Worm (Caenorhabditis elegans): ENCODE results near the gene srsx-14.

Gene srsx-14

ce11 chrIV:5630156-5630555 lies 3.2 kb upstream of the srsx-14 start, which contains the start of gene srd-12:
srd-12 (minus strand) TSS chrIV:5630256.
- TF ChIP-seq nhr-25 (tag; optimal IDR thresholded peaks at IDR 0.05) (no peak), skn-1 (tag; optimal IDR thresholded peaks at IDR 0.05) (no peak)

ce11 chrIV:5623718-5624117 lies 3.2 kb downstream of the srsx-14 start, which contains the start of gene srsx-15:
srsx-15 (minus strand) TSS chrIV:5623818.
- TF ChIP-seq ztf-11 (tag; optimal IDR thresholded peaks at IDR 0.05) (no peak), jun-1 (tag; optimal IDR thresholded peaks at IDR 0.05) (no peak), lsy-12 (tag; optimal IDR thresholded peaks at IDR 0.05) (no peak), nhr-237 (tag; optimal IDR thresholded peaks at IDR 0.05) (no peak), eor-1 (tag; optimal IDR thresholded peaks at IDR 0.05) (no peak), ceh-9 (tag; optimal IDR thresholded peaks at IDR 0.05) (no peak)

ce11 chrIV:5619643-5620042 lies 7.3 kb downstream of the srsx-14 start, which contains the start of gene srsx-16:
srsx-16 (minus strand) TSS chrIV:5619743.
- no peak for TF ChIP-seq ceh-16 (tag; optimal IDR thresholded peaks at IDR 0.05)
- TF ChIP-seq ceh-9 (tag; optimal IDR thresholded peaks at IDR 0.05) = no peak
- TF ChIP-seq elt-1 (tag; optimal IDR thresholded peaks at IDR 0.05) = no peak
- no peak for TF ChIP-seq ztf-4 (tag; optimal IDR thresholded peaks at IDR 0.05)
- no peak for TF ChIP-seq lin-39 (tag; optimal IDR thresholded peaks at IDR 0.05)
- TF ChIP-seq nhr-28 (tag; optimal IDR thresholded peaks at IDR 0.05) = no peak
- TF ChIP-seq pha-4 (tag; optimal IDR thresholded peaks at IDR 0.05) = no peak
- TF ChIP-seq pqm-1 (tag; optimal IDR thresholded peaks at IDR 0.05) = no peak
- TF ChIP-seq mml-1 (tag; optimal IDR thresholded peaks at IDR 0.05) = no peak
- TF ChIP-seq nhr-237 (tag; optimal IDR thresholded peaks at IDR 0.05) = no peak
- TF ChIP-seq nhr-77 (tag; optimal IDR thresholded peaks at IDR 0.05) = no peak
- TF ChIP-seq mdl-1 (tag; optimal IDR thresholded peaks at IDR 0.05) = no peak

- TF ChIP-seq ztf-11 (tag; optimal IDR thresholded peaks at IDR 0.05) (no peak), skn-1 (tag; optimal IDR thresholded peaks at IDR 0.05) (no peak), fkh-2 (tag; optimal IDR thresholded peaks at IDR 0.05) (no peak), mdl-1 (tag; optimal IDR thresholded peaks at IDR 0.05) (no peak), nhr-76 (tag; optimal IDR thresholded peaks at IDR 0.05) (no peak), nfya-1 (tag; optimal IDR thresholded peaks at IDR 0.05; ENCODE audit: insufficient read depth) (no peak), pqm-1 (tag; optimal IDR thresholded peaks at IDR 0.05) (peak; percentile 82), elt-1 (tag; optimal IDR thresholded peaks at IDR 0.05) (no peak), aly-2 (tag; optimal IDR thresholded peaks at IDR 0.05) (no peak), fos-1 (tag; optimal IDR thresholded peaks at IDR 0.05) (no peak), elt-2 (tag; optimal IDR thresholded peaks at IDR 0.05) (peak; percentile 73), egl-5 (tag; optimal IDR thresholded peaks at IDR 0.05) (no peak), pha-4 (tag; optimal IDR thresholded peaks at IDR 0.05) (peak; percentile 79), daf-12 (tag; optimal IDR thresholded peaks at IDR 0.05) (no peak), eor-1 (tag; optimal IDR thresholded peaks at IDR 0.05) (no peak)
These were observed 12.4 kb downstream of the srsx-14 start, which contains the start of gene C39H7.4 for ce11 chrIV:5614558-5615026. C39H7.4 (minus strand) TSS chrIV:5614608.

- peak; percentile 45 for TF ChIP-seq ceh-28 (tag; optimal IDR thresholded peaks at IDR 0.05)
- peak; percentile 76 for TF ChIP-seq snpc-4 (tag; optimal IDR thresholded peaks at IDR 0.05)
- no peak for TF ChIP-seq sea-2 (GFP tag; optimal IDR thresholded peaks at IDR 0.05)
- peak; percentile 68 for TF ChIP-seq jun-1 (tag; optimal IDR thresholded peaks at IDR 0.05)
- TF ChIP-seq lsy-12 (tag; optimal IDR thresholded peaks at IDR 0.05) = peak; percentile 74
- peak; percentile 96 for TF ChIP-seq egl-5 (tag; optimal IDR thresholded peaks at IDR 0.05)
- peak; percentile 86 for TF ChIP-seq skn-1 (tag; optimal IDR thresholded peaks at IDR 0.05)
- TF ChIP-seq elt-2 (tag; optimal IDR thresholded peaks at IDR 0.05) = peak; percentile 24
- no peak for TF ChIP-seq ztf-11 (tag; optimal IDR thresholded peaks at IDR 0.05)
- no peak for TF ChIP-seq nhr-12 (tag; optimal IDR thresholded peaks at IDR 0.05)
- TF ChIP-seq mdl-1 (tag; optimal IDR thresholded peaks at IDR 0.05) = peak; percentile 80
- TF ChIP-seq tbx-2 (tag; optimal IDR thresholded peaks at IDR 0.05) = peak; percentile 64
- no peak for TF ChIP-seq zag-1 (tag; optimal IDR thresholded peaks at IDR 0.05)
- TF ChIP-seq nhr-43 (tag; optimal IDR thresholded peaks at IDR 0.05; ENCODE audit: poor library complexity, severe bottlenecking) = peak; percentile 71
- peak; percentile 97 for TF ChIP-seq pha-4 (tag; optimal IDR thresholded peaks at IDR 0.05)
- peak; percentile 66 for TF ChIP-seq daf-12 (tag; optimal IDR thresholded peaks at IDR 0.05)
- TF ChIP-seq hmg-11 (tag; optimal IDR thresholded peaks at IDR 0.05) = peak; percentile 91
- TF ChIP-seq ztf-4 (tag; optimal IDR thresholded peaks at IDR 0.05) = peak; percentile 25
- TF ChIP-seq nhr-67 (tag; optimal IDR thresholded peaks at IDR 0.05) = no peak
- no peak for TF ChIP-seq R02D3.7 (tag; optimal IDR thresholded peaks at IDR 0.05)
- peak; percentile 39 for TF ChIP-seq ama-1 (optimal IDR thresholded peaks at IDR 0.05)
- TF ChIP-seq nhr-25 (tag; optimal IDR thresholded peaks at IDR 0.05) = peak; percentile 39
- peak; percentile 87 for TF ChIP-seq egl-27 (tag; optimal IDR thresholded peaks at IDR 0.05)
- peak; percentile 93 for TF ChIP-seq lin-39 (tag; optimal IDR thresholded peaks at IDR 0.05)
- TF ChIP-seq nhr-23 (tag; optimal IDR thresholded peaks at IDR 0.05) = peak; percentile 93
- no peak for TF ChIP-seq nhr-11 (tag; optimal IDR thresholded peaks at IDR 0.05)
- TF ChIP-seq lin-15B (tag; optimal IDR thresholded peaks at IDR 0.05) = peak; percentile 50
- TF ChIP-seq nfya-1 (tag; optimal IDR thresholded peaks at IDR 0.05; ENCODE audit: insufficient read depth) = peak; percentile 90
- peak; percentile 61 for TF ChIP-seq pqm-1 (tag; optimal IDR thresholded peaks at IDR 0.05)
- peak; percentile 92 for TF ChIP-seq unc-62 (GFP tag; optimal IDR thresholded peaks at IDR 0.05)
- no peak for TF ChIP-seq ceh-82 (tag; optimal IDR thresholded peaks at IDR 0.05)
- peak; percentile 30 for TF ChIP-seq fkh-2 (tag; optimal IDR thresholded peaks at IDR 0.05)
These were observed 19.6 kb downstream of the srsx-14 start for ce11 chrIV:5607343-5607742.
